Worm (Caenorhabditis elegans) whole organism, young adult: ENCODE data around the gene ZK180.7.

Experiments used
- B0336.3 ChIP-seq: fragments of 200-800 bp; sonication (Bioruptor generic); IDR thresholded peaks from 2 replicates; pipeline ENCODE4 v1.3.6; 2022; ENCODE audit warnings: missing genetic modification characterization, missing compliant biosample characterization
- ceh-27 ChIP-seq: fragments of 200-800 bp; sonication (Bioruptor generic); optimal IDR thresholded peaks from 2 replicates; lab custom pipeline; 2018; ENCODE audit warnings: mild to moderate bottlenecking, missing genetic modification characterization, moderate library complexity, missing compliant biosample characterization
- nhr-80 ChIP-seq: sonication (generic microtip); optimal IDR thresholded peaks from 2 replicates; lab custom pipeline; 2016; ENCODE audit warnings: missing genetic modification characterization, missing compliant biosample characterization
- pha-4 ChIP-seq: fragments of 150-350 bp; sonication (generic microtip); optimal IDR thresholded peaks from 2 replicates; lab custom pipeline; 2014; ENCODE audit warnings: missing biosample characterization, missing genetic modification reagents, missing genetic modification characterization

DNA sequence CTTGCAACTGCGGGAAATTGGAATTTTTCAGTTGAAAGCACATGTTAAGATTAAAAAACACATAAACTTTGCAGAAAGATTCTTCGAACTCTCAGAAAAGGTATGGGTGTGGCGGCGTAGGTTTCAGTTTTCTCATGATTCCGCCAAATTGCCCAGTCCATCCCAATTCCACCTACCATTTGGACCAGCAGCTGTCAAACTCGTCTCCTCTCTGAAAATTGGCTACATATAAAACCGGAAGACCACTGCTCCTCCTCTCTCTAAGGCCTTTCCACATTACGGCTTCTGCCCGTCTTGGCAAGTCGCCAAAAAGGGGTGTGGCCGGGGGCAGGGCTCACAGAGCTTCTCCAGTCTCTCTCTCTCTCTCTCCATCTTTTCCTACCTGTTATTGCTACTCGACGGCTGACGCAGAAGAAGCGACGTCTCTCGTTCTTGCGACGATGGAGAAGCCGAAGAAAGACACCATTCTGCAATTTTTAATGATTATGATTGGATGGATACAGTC lies at the start of gene ZK180.7:
- TF ChIP-seq nhr-80 (tag; lab: Kevin White, UChicago) (no peak), B0336.3 (GFP tag; lab: Robert Waterston, UW) (no peak), pha-4 (tag; lab: Kevin White, UChicago) (no peak), ceh-27 (GFP tag; lab: Kevin White, UChicago) (no peak)
